Worm (Caenorhabditis elegans): ENCODE measurements around the gene msp-55.

The msp-55 gene

ce11 chrIV:5055964-5056588, at the start of gene msp-55:
Gene msp-55, minus strand, starts transcription at chrIV:5056014.
- no peak for TF ChIP-seq him-1 (tag; optimal IDR thresholded peaks at IDR 0.05)
- TF ChIP-seq dao-5 (tag; optimal IDR thresholded peaks at IDR 0.05) = no peak
- TF ChIP-seq W03F9.2 (tag; optimal IDR thresholded peaks at IDR 0.05) = no peak

ce11 chrIV:5103229-5103894, 47.5 kb upstream of the msp-55 start, which contains the start of gene C02B10.3:
Gene C02B10.3, minus strand, starts transcription at chrIV:5103279.
- TF ChIP-seq dao-5 (tag; optimal IDR thresholded peaks at IDR 0.05) (no peak), him-1 (tag; optimal IDR thresholded peaks at IDR 0.05) (peak; percentile 48)

- TF ChIP-seq W03F9.2 (tag; optimal IDR thresholded peaks at IDR 0.05) = no peak
- no peak for TF ChIP-seq him-1 (tag; optimal IDR thresholded peaks at IDR 0.05)
- no peak for TF ChIP-seq dao-5 (tag; optimal IDR thresholded peaks at IDR 0.05)
Observed at ce11 chrIV:5101945-5102344, 46.1 kb upstream of the msp-55 start.

- TF ChIP-seq W03F9.2 (tag; optimal IDR thresholded peaks at IDR 0.05) (no peak), dao-5 (tag; optimal IDR thresholded peaks at IDR 0.05) (no peak), him-1 (tag; optimal IDR thresholded peaks at IDR 0.05) (peak; percentile 48)
Observed at ce11 chrIV:5100145-5100544, 44.3 kb upstream of the msp-55 start.

ce11 chrIV:5093462-5093861, 37.6 kb upstream of the msp-55 start:
- TF ChIP-seq dao-5 (tag; optimal IDR thresholded peaks at IDR 0.05) = no peak
- TF ChIP-seq W03F9.2 (tag; optimal IDR thresholded peaks at IDR 0.05) = no peak
- TF ChIP-seq him-1 (tag; optimal IDR thresholded peaks at IDR 0.05) = no peak

- TF ChIP-seq him-1 (tag; optimal IDR thresholded peaks at IDR 0.05) (peak; percentile 15), dao-5 (tag; optimal IDR thresholded peaks at IDR 0.05) (no peak), W03F9.2 (tag; optimal IDR thresholded peaks at IDR 0.05) (peak; percentile 52)
Observed at ce11 chrIV:5090993-5091793, 35.4 kb upstream of the msp-55 start, which contains the start of the genes snpn-1 and C02B10.4. Gene snpn-1, minus strand, starts transcription at chrIV:5091043. Gene C02B10.4, plus strand, starts transcription at chrIV:5091586.

ce11 chrIV:5088814-5089322, 33.1 kb upstream of the msp-55 start, which contains the start of gene ivd-1:
Gene ivd-1, minus strand, starts transcription at chrIV:5088864.
- no peak for TF ChIP-seq W03F9.2 (tag; optimal IDR thresholded peaks at IDR 0.05)
- TF ChIP-seq dao-5 (tag; optimal IDR thresholded peaks at IDR 0.05) = no peak
- no peak for TF ChIP-seq him-1 (tag; optimal IDR thresholded peaks at IDR 0.05)

- TF ChIP-seq W03F9.2 (tag; optimal IDR thresholded peaks at IDR 0.05) = no peak
- no peak for TF ChIP-seq him-1 (tag; optimal IDR thresholded peaks at IDR 0.05)
- no peak for TF ChIP-seq dao-5 (tag; optimal IDR thresholded peaks at IDR 0.05)
Observed at ce11 chrIV:5086961-5087326, 31.1 kb upstream of the msp-55 start.

ce11 chrIV:5086243-5086960, 30.6 kb upstream of the msp-55 start:
- TF ChIP-seq him-1 (tag; optimal IDR thresholded peaks at IDR 0.05) = no peak
- no peak for TF ChIP-seq W03F9.2 (tag; optimal IDR thresholded peaks at IDR 0.05)
- no peak for TF ChIP-seq dao-5 (tag; optimal IDR thresholded peaks at IDR 0.05)

ce11 chrIV:5085782-5086181, 30.0 kb upstream of the msp-55 start:
- no peak for TF ChIP-seq him-1 (tag; optimal IDR thresholded peaks at IDR 0.05)
- TF ChIP-seq dao-5 (tag; optimal IDR thresholded peaks at IDR 0.05) = no peak
- no peak for TF ChIP-seq W03F9.2 (tag; optimal IDR thresholded peaks at IDR 0.05)

ce11 chrIV:5083832-5084231, 28.0 kb upstream of the msp-55 start:
- TF ChIP-seq W03F9.2 (tag; optimal IDR thresholded peaks at IDR 0.05) (no peak), him-1 (tag; optimal IDR thresholded peaks at IDR 0.05) (no peak), dao-5 (tag; optimal IDR thresholded peaks at IDR 0.05) (no peak)

- TF ChIP-seq W03F9.2 (tag; optimal IDR thresholded peaks at IDR 0.05) (no peak), dao-5 (tag; optimal IDR thresholded peaks at IDR 0.05) (no peak), him-1 (tag; optimal IDR thresholded peaks at IDR 0.05) (no peak)
Observed at ce11 chrIV:5082900-5083530, 27.2 kb upstream of the msp-55 start, which contains the start of gene pygo-1. Gene pygo-1, plus strand, starts transcription at chrIV:5083303.

ce11 chrIV:5081122-5081521, 25.3 kb upstream of the msp-55 start:
- TF ChIP-seq W03F9.2 (tag; optimal IDR thresholded peaks at IDR 0.05) (no peak), dao-5 (tag; optimal IDR thresholded peaks at IDR 0.05) (no peak), him-1 (tag; optimal IDR thresholded peaks at IDR 0.05) (no peak)
